In the genomic region with DNA sequence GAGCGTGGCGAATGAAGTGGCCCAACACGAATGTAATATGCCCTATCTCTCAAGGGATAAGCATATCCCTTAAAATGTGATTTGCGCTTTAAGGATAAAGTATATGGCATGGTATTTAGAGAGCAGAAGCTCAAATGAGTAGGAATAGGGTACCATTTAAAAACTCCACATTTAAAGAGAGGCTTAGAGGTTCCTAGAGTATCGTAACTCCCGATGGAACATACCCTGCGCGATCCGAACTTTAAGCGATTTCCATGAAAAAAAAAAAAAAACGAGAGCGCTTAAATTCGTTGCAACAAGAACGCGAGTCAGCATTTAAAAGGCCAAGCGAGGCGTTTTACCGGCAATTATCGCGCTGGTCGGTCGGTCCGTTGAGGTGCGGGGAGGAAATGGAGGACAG, we compare ENCODE assay signal across 5 fruit fly cellular contexts.
TF ChIP-seq lines count a peak whose summit lies in the region.

No protein-coding gene starts in this region.

- TF ChIP-seq CTCF in whole organism, embryonic (GFP tag; optimal IDR thresholded peaks at IDR 0.05; lab: Kevin White, UChicago) = no peak

TF ChIP-seq in whole organism, adult, 20 proteins besides CTCF, POLR2A, EP300 and RAD21:
- no peak for TF ChIP-seq CG12768 (GFP tag; optimal IDR thresholded peaks at IDR 0.05; lab: Kevin White, UChicago)
- peak; percentile 59 for TF ChIP-seq tj (GFP tag; optimal IDR thresholded peaks at IDR 0.05; lab: Kevin White, UChicago)
- TF ChIP-seq Crg-1 (GFP tag; optimal IDR thresholded peaks at IDR 0.05; lab: Kevin White, UChicago) = no peak
- no peak for TF ChIP-seq CG7045 (GFP tag; optimal IDR thresholded peaks at IDR 0.05; lab: Kevin White, UChicago)

TF ChIP-seq in whole organism, embryonic, 481 proteins besides CTCF, POLR2A, EP300 and RAD21:
- no peak for TF ChIP-seq trh (GFP tag; optimal IDR thresholded peaks at IDR 0.05; lab: Kevin White, UChicago)
- no peak for TF ChIP-seq E2f1 (GFP tag; IDR thresholded peaks at IDR 0.05; lab: Robert Waterston, UW)
- no peak for TF ChIP-seq CG17361 (GFP tag; IDR thresholded peaks at IDR 0.05; lab: Robert Waterston, UW)
- TF ChIP-seq CG8765 (GFP tag; IDR thresholded peaks at IDR 0.05; lab: Robert Waterston, UW) = 0 out of 2 replicates have a peak, but pooled peaks have one; percentile 18
- no peak for TF ChIP-seq Nf-YB (GFP tag; optimal IDR thresholded peaks at IDR 0.05; lab: Kevin White, UChicago)
- no peak for TF ChIP-seq CG14860 (GFP tag; IDR thresholded peaks at IDR 0.05; lab: Robert Waterston, UW; ENCODE audit: partially characterized antibody)
- TF ChIP-seq sisA (GFP tag; IDR thresholded peaks at IDR 0.05; lab: Robert Waterston, UW) = no peak
TF ChIP-seq in whole organism, embryonic: peak in this region for 1.

TF ChIP-seq in whole organism, prepupa, 60 proteins besides CTCF, POLR2A, EP300 and RAD21 (continues in another document):
- TF ChIP-seq topi (GFP tag; optimal IDR thresholded peaks at IDR 0.05; lab: Kevin White, UChicago) = peak; percentile 59
- TF ChIP-seq CG1621 (tag; optimal IDR thresholded peaks at IDR 0.05; lab: Kevin White, UChicago) = no peak
- peak; percentile 18 for TF ChIP-seq vri (GFP tag; optimal IDR thresholded peaks at IDR 0.05; lab: Kevin White, UChicago)
- no peak for TF ChIP-seq Lpt (GFP tag; optimal IDR thresholded peaks at IDR 0.05; lab: Kevin White, UChicago)
- TF ChIP-seq CG6854 (GFP tag; optimal IDR thresholded peaks at IDR 0.05; lab: Kevin White, UChicago) = no peak
- TF ChIP-seq CG10669 (GFP tag; optimal IDR thresholded peaks at IDR 0.05; lab: Kevin White, UChicago) = no peak
- TF ChIP-seq CG11294 (GFP tag; IDR thresholded peaks at IDR 0.05; lab: Robert Waterston, UW) = no peak
- no peak for TF ChIP-seq CG6276 (GFP tag; optimal IDR thresholded peaks at IDR 0.05; lab: Kevin White, UChicago)
- no peak for TF ChIP-seq achi (GFP tag; optimal IDR thresholded peaks at IDR 0.05; lab: Kevin White, UChicago)
- no peak for TF ChIP-seq Ets96B (tag; optimal IDR thresholded peaks at IDR 0.05; lab: Kevin White, UChicago)
- TF ChIP-seq CG8319 (GFP tag; optimal IDR thresholded peaks at IDR 0.05; lab: Kevin White, UChicago) = peak; percentile 12
- TF ChIP-seq Sox102F (GFP tag; optimal IDR thresholded peaks at IDR 0.05; lab: Kevin White, UChicago) = peak; percentile 46
- TF ChIP-seq CG4318 (GFP tag; optimal IDR thresholded peaks at IDR 0.05; lab: Kevin White, UChicago) = no peak
- TF ChIP-seq fkh (GFP tag; optimal IDR thresholded peaks at IDR 0.05; lab: Kevin White, UChicago) = no peak
- peak; percentile 33 for TF ChIP-seq CG10631 (GFP tag; optimal IDR thresholded peaks at IDR 0.05; lab: Kevin White, UChicago)
- TF ChIP-seq cyc (GFP tag; optimal IDR thresholded peaks at IDR 0.05; lab: Kevin White, UChicago) = peak; percentile 41
- peak; percentile 68 for TF ChIP-seq CG31627 (GFP tag; optimal IDR thresholded peaks at IDR 0.05; lab: Kevin White, UChicago)
- TF ChIP-seq Hr4 (GFP tag; optimal IDR thresholded peaks at IDR 0.05; lab: Kevin White, UChicago) = no peak
- TF ChIP-seq fd85E (GFP tag; optimal IDR thresholded peaks at IDR 0.05; lab: Kevin White, UChicago) = no peak
- peak; percentile 41 for TF ChIP-seq net (GFP tag; optimal IDR thresholded peaks at IDR 0.05; lab: Kevin White, UChicago)
- peak; percentile 77 for TF ChIP-seq Met (GFP tag; optimal IDR thresholded peaks at IDR 0.05; lab: Kevin White, UChicago)
- TF ChIP-seq dsx (GFP tag; optimal IDR thresholded peaks at IDR 0.05; lab: Kevin White, UChicago; ENCODE audit: poor library complexity, severe bottlenecking) = no peak
- peak; percentile 54 for TF ChIP-seq pdm3 (GFP tag; optimal IDR thresholded peaks at IDR 0.05; lab: Kevin White, UChicago)
- TF ChIP-seq CG9139 (GFP tag; optimal IDR thresholded peaks at IDR 0.05; lab: Kevin White, UChicago) = no peak
- peak; percentile 62 for TF ChIP-seq CG6792 (GFP tag; optimal IDR thresholded peaks at IDR 0.05; lab: Kevin White, UChicago)

TF ChIP-seq in whole organism, pupa, 21 proteins besides CTCF, POLR2A, EP300 and RAD21:
- no peak for TF ChIP-seq CG12605 (GFP tag; IDR thresholded peaks at IDR 0.05; lab: Robert Waterston, UW)
- no peak for TF ChIP-seq CG32121 (GFP tag; IDR thresholded peaks at IDR 0.05; lab: Robert Waterston, UW)
- no peak for TF ChIP-seq gl (tag; optimal IDR thresholded peaks at IDR 0.05; lab: Kevin White, UChicago)
- TF ChIP-seq CG8159 (tag; optimal IDR thresholded peaks at IDR 0.05; lab: Kevin White, UChicago) = no peak
- TF ChIP-seq CG34367 (tag; optimal IDR thresholded peaks at IDR 0.05; lab: Kevin White, UChicago) = no peak
- no peak for TF ChIP-seq D1 (tag; optimal IDR thresholded peaks at IDR 0.05; lab: Kevin White, UChicago)
- TF ChIP-seq Ets98B (GFP tag; IDR thresholded peaks at IDR 0.05; lab: Robert Waterston, UW) = no peak
- peak; percentile 35 for TF ChIP-seq Pif1B (GFP tag; optimal IDR thresholded peaks at IDR 0.05; lab: Kevin White, UChicago)
- no peak for TF ChIP-seq CG8301 (tag; optimal IDR thresholded peaks at IDR 0.05; lab: Kevin White, UChicago)
- TF ChIP-seq CG10348 (GFP tag; IDR thresholded peaks at IDR 0.05; lab: Robert Waterston, UW) = no peak
- TF ChIP-seq CG17806 (tag; optimal IDR thresholded peaks at IDR 0.05; lab: Kevin White, UChicago) = no peak
- no peak for TF ChIP-seq rn (GFP tag; IDR thresholded peaks at IDR 0.05; lab: Robert Waterston, UW)
- no peak for TF ChIP-seq CG4496 (GFP tag; IDR thresholded peaks at IDR 0.05; lab: Robert Waterston, UW)
- no peak for TF ChIP-seq CG14655 (GFP tag; optimal IDR thresholded peaks at IDR 0.05; lab: Kevin White, UChicago)
- TF ChIP-seq CG15710 (tag; optimal IDR thresholded peaks at IDR 0.05; lab: Kevin White, UChicago) = no peak
- TF ChIP-seq Pif1A (GFP tag; optimal IDR thresholded peaks at IDR 0.05; lab: Kevin White, UChicago) = peak; percentile 31
- TF ChIP-seq EcR (GFP tag; optimal IDR thresholded peaks at IDR 0.05; lab: Kevin White, UChicago) = no peak
- no peak for TF ChIP-seq fd96Ca (GFP tag; IDR thresholded peaks at IDR 0.05; lab: Robert Waterston, UW)
- TF ChIP-seq CG9948 (tag; optimal IDR thresholded peaks at IDR 0.05; lab: Kevin White, UChicago) = no peak
- peak; percentile 15 for TF ChIP-seq CG13204 (GFP tag; optimal IDR thresholded peaks at IDR 0.05; lab: Kevin White, UChicago)
- peak; percentile 24 for TF ChIP-seq Snoo (tag; optimal IDR thresholded peaks at IDR 0.05; lab: Kevin White, UChicago)
TF ChIP-seq in whole organism, pupa: peak in this region for 4.

TF ChIP-seq in whole organism, wandering third instar larva, 38 proteins besides CTCF, POLR2A, EP300 and RAD21 (continues in another document):
- no peak for TF ChIP-seq Hr83 (GFP tag; optimal IDR thresholded peaks at IDR 0.05; lab: Kevin White, UChicago; ENCODE audit: poor library complexity, severe bottlenecking)
- no peak for TF ChIP-seq dsf (GFP tag; optimal IDR thresholded peaks at IDR 0.05; lab: Kevin White, UChicago; ENCODE audit: borderline replicate concordance)
- no peak for TF ChIP-seq CrebA (GFP tag; optimal IDR thresholded peaks at IDR 0.05; lab: Kevin White, UChicago; ENCODE audit: borderline replicate concordance)
- TF ChIP-seq Hr78 (GFP tag; optimal IDR thresholded peaks at IDR 0.05; lab: Kevin White, UChicago) = no peak
- TF ChIP-seq brk (GFP tag; optimal IDR thresholded peaks at IDR 0.05; lab: Kevin White, UChicago) = no peak
- TF ChIP-seq N (GFP tag; optimal IDR thresholded peaks at IDR 0.05; lab: Kevin White, UChicago) = no peak
- no peak for TF ChIP-seq Vsx2 (GFP tag; optimal IDR thresholded peaks at IDR 0.05; lab: Kevin White, UChicago; ENCODE audit: partially characterized antibody)
- TF ChIP-seq ey (GFP tag; optimal IDR thresholded peaks at IDR 0.05; lab: Kevin White, UChicago) = peak; percentile 60
- no peak for TF ChIP-seq Mio (GFP tag; optimal IDR thresholded peaks at IDR 0.05; lab: Kevin White, UChicago)
- TF ChIP-seq tai (GFP tag; optimal IDR thresholded peaks at IDR 0.05; lab: Kevin White, UChicago) = no peak
- peak; percentile 11 for TF ChIP-seq dmrt93B (GFP tag; optimal IDR thresholded peaks at IDR 0.05; lab: Kevin White, UChicago)
- TF ChIP-seq woc (GFP tag; optimal IDR thresholded peaks at IDR 0.05; lab: Kevin White, UChicago) = peak; percentile 79
- no peak for TF ChIP-seq pan (optimal IDR thresholded peaks at IDR 0.05; lab: Kevin White, UChicago)
- no peak for TF ChIP-seq Rel (GFP tag; optimal IDR thresholded peaks at IDR 0.05; lab: Kevin White, UChicago)
- TF ChIP-seq Rel (tag; optimal IDR thresholded peaks at IDR 0.05; lab: Kevin White, UChicago) = no peak
- no peak for TF ChIP-seq sage (GFP tag; optimal IDR thresholded peaks at IDR 0.05; lab: Kevin White, UChicago)
- TF ChIP-seq Dfd (GFP tag; optimal IDR thresholded peaks at IDR 0.05; lab: Kevin White, UChicago) = no peak
- peak in 1 of 2 experiments; percentile 73 for TF ChIP-seq foxo (GFP tag; optimal IDR thresholded peaks at IDR 0.05; lab: Kevin White, UChicago)
- TF ChIP-seq rgr (GFP tag; optimal IDR thresholded peaks at IDR 0.05; lab: Kevin White, UChicago) = peak; percentile 43
- TF ChIP-seq Hnf4 (GFP tag; optimal IDR thresholded peaks at IDR 0.05; lab: Kevin White, UChicago) = peak; percentile 15
- TF ChIP-seq br (GFP tag; optimal IDR thresholded peaks at IDR 0.05; lab: Kevin White, UChicago) = peak; percentile 28
- TF ChIP-seq Abd-B (GFP tag; optimal IDR thresholded peaks at IDR 0.05; lab: Kevin White, UChicago) = no peak
- TF ChIP-seq GATAd (GFP tag; optimal IDR thresholded peaks at IDR 0.05; lab: Kevin White, UChicago) = no peak
- TF ChIP-seq Myc (optimal IDR thresholded peaks at IDR 0.05; lab: Kevin White, UChicago) = no peak
- peak; percentile 42 for TF ChIP-seq psq (GFP tag; optimal IDR thresholded peaks at IDR 0.05; lab: Kevin White, UChicago)
- TF ChIP-seq fru (GFP tag; optimal IDR thresholded peaks at IDR 0.05; lab: Kevin White, UChicago) = peak; percentile 70
- TF ChIP-seq OdsH (GFP tag; optimal IDR thresholded peaks at IDR 0.05; lab: Kevin White, UChicago) = peak; percentile 39
- TF ChIP-seq HLH106 (tag; optimal IDR thresholded peaks at IDR 0.05; lab: Kevin White, UChicago) = peak; percentile 40
- no peak for TF ChIP-seq Jra (GFP tag; optimal IDR thresholded peaks at IDR 0.05; lab: Kevin White, UChicago)
- peak; percentile 61 for TF ChIP-seq h (GFP tag; optimal IDR thresholded peaks at IDR 0.05; lab: Kevin White, UChicago)
- no peak for TF ChIP-seq usp (GFP tag; optimal IDR thresholded peaks at IDR 0.05; lab: Kevin White, UChicago)
- no peak for TF ChIP-seq CG32264 (GFP tag; optimal IDR thresholded peaks at IDR 0.05; lab: Kevin White, UChicago)
- no peak for TF ChIP-seq Dif (GFP tag; optimal IDR thresholded peaks at IDR 0.05; lab: Kevin White, UChicago; ENCODE audit: partially characterized antibody)
- no peak for TF ChIP-seq sv (GFP tag; optimal IDR thresholded peaks at IDR 0.05; lab: Kevin White, UChicago)
- no peak for TF ChIP-seq jim (GFP tag; optimal IDR thresholded peaks at IDR 0.05; lab: Kevin White, UChicago)
- TF ChIP-seq CG9705 (GFP tag; optimal IDR thresholded peaks at IDR 0.05; lab: Kevin White, UChicago) = no peak
- TF ChIP-seq Sp1 (GFP tag; optimal IDR thresholded peaks at IDR 0.05; lab: Kevin White, UChicago) = peak; percentile 47
